Worm (Caenorhabditis elegans): ENCODE measurements around the gene gplb-1.

gplb-1 gene

DNA sequence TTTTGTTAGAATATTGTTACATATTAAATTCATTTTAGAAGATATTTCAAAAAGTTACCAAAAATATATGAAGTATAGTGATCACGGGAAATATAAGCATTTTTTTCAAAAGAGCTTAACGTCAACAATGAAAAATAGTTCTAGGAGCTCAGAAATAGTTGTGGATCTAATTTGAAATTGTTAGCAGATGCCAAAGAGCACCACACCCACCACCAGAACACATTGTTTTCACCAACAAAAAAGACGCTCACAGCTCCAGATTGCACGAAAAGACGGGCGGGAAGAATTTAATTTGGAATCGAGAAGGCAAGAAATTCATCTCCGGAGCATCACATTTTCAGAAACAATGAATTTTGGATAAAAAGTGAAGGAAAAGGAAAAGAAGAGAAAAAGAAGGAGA, at the start of gene gplb-1:
TSS of gene gplb-1 (minus strand) at position 337 of the 400 bp plus-strand sequence.
- TF ChIP-seq mdl-1 (tag; optimal IDR thresholded peaks at IDR 0.05) (no peak), aha-1 (tag) (peak; percentile 89)

DNA sequence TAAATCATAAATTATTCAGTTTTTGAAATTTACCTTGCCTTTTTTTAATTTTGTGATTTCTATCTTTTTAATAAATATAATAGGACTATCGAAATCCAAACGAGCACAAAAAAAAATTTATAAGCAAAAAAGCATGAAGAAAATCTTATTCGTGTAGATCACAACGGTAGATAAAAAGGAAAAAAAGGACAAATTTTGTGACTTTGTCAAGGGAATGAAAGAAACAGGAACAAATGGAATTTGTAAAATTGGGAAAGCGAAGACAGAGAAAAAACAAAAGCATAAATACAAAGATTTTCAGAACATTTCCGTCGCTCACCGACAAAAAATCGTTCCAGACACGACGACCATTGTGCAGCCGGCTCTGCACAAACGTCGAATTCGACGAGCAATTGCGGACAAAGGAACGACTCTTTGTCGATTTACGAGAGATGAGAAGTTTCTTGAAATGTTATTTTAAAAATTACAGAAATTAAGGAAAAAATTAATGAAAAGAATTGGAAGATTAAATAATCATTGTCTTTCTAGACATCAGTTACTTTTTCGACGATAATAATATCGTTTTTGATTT, 47.9 kb upstream of the gplb-1 start, which contains the start of gene F45F2.10:
TSS of gene F45F2.10 (minus strand) at position 51 of the 571 bp plus-strand sequence.
- TF ChIP-seq zag-1 (tag; optimal IDR thresholded peaks at IDR 0.05) (no peak), dpl-1 (GFP tag; optimal IDR thresholded peaks at IDR 0.05) (peak; percentile 26), mes-2 (tag; optimal IDR thresholded peaks at IDR 0.05; ENCODE audit: poor library complexity, severe bottlenecking) (peak; percentile 45), R02D3.7 (tag; optimal IDR thresholded peaks at IDR 0.05) (peak; percentile 41)

DNA sequence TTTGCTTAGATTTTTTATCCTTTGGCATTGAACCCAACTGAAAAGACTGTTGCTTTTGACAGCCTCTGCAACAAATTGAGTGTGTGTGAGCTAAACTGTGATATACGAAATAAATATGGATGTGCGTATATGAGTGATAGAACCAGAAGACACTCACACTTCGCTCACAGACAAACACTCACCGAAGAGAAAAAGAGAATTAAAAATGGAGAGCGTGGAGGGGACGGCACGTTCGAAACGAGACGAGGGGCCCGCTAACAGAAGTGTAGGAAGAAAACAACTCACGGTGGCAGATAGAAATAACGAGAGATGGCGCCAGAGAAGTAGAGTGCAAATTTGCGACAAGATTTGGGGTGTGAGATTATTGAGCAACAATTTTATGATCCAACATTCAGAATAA, 47.2 kb upstream of the gplb-1 start:
- peak; percentile 44 for TF ChIP-seq nhr-11 (tag; optimal IDR thresholded peaks at IDR 0.05)
- TF ChIP-seq dmd-8 (GFP tag; IDR thresholded peaks at IDR 0.05): no peak
- TF ChIP-seq mes-2 (tag; optimal IDR thresholded peaks at IDR 0.05; ENCODE audit: poor library complexity, severe bottlenecking): peak; percentile 39
- peak; percentile 49; the same call in 1 of the 2 replicates for TF ChIP-seq hmg-1.1 (GFP tag; IDR thresholded peaks at IDR 0.05)
- TF ChIP-seq sdz-12 (GFP tag; optimal IDR thresholded peaks at IDR 0.05): no peak
- TF ChIP-seq unc-62 (GFP tag; optimal IDR thresholded peaks at IDR 0.05 in 1 of 2): peak in 1 of 2 experiments; percentile 97
- TF ChIP-seq unc-62 (tag; optimal IDR thresholded peaks at IDR 0.05): no peak
- peak; percentile 59 for TF ChIP-seq rbr-2 (tag; optimal IDR thresholded peaks at IDR 0.05)
- peak in 1 of 2 experiments; percentile 53 for TF ChIP-seq mdl-1 (tag; optimal IDR thresholded peaks at IDR 0.05)
- TF ChIP-seq dmd-6 (GFP tag; IDR thresholded peaks at IDR 0.05): 0 out of 2 replicates have a peak, but pooled peaks have one; percentile 14
- TF ChIP-seq zag-1 (tag; optimal IDR thresholded peaks at IDR 0.05): no peak
- peak; percentile 11 for TF ChIP-seq nhr-28 (tag; optimal IDR thresholded peaks at IDR 0.05)
- peak; percentile 93 for TF ChIP-seq aha-1 (tag)
- TF ChIP-seq dpl-1 (GFP tag; optimal IDR thresholded peaks at IDR 0.05): peak; percentile 18

DNA sequence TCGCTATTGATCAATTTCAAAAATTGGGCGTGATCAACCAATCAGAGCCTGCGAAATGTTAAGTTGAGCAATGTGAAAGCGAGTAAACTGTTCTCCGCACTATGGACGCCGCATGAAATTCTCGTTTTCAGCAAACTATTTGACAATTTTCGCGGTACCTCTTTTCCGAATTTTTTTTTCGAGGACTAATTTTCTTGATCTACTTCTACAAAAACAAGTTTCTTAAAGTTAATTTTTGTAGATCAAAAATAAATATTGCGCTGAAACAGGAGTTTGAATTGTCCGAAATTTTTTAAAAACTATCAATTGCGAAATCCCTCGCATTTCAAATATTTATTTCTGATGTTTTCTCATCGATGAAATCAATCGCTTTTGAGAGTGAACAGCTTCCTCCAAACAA, 46.7 kb upstream of the gplb-1 start:
- TF ChIP-seq fos-1 (tag; optimal IDR thresholded peaks at IDR 0.05): no peak
- peak in 1 of 2 experiments; percentile 82 for TF ChIP-seq unc-62 (GFP tag; optimal IDR thresholded peaks at IDR 0.05 in 1 of 2)
- TF ChIP-seq unc-62 (tag; optimal IDR thresholded peaks at IDR 0.05): no peak

DNA sequence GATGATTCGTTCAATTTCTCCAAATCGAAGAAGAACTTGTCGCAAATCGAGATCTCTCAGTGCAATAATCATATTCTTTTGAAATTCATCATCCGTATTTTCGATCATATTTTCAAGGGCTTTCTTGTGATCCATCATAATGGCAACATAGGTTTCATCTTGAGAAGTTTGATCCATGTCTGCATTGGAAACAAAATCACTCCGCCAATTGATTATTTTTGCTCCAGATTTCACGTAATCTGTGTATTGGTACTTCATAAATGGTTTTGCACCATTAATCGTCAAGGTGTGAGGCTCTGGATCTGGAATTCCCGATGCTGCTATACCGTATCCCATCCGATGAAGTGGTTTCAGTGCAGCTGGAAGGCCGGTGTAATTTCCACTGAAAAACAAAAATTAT, 45.4 kb upstream of the gplb-1 start:
- TF ChIP-seq fkh-10 (GFP tag; optimal IDR thresholded peaks at IDR 0.05) (no peak), aha-1 (tag) (peak; percentile 96)

DNA sequence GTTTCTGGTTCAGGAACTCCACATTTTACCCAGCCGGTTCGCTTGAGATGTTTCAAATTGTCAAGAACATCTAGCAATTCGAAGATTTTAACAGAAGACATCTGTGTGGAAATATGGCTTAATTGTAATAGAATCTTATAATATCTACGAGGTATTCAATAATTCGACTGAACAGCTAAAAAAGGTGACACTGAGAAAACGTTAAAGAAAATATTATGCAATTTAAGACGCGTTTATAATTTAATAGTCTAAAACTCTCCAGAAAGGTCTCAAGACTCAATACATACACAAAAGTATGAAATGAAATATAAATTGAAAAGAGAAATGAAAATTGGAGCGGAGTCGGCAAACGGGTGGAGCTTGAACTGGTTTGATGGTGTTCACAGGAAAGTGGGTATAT, 42.3 kb upstream of the gplb-1 start, which contains the start of gene F45F2.9:
TSS of gene F45F2.9 (minus strand) at position 101 of the 400 bp plus-strand sequence.
- TF ChIP-seq daf-19 (GFP tag; conservative IDR thresholded peaks at IDR 0.05) (no peak), Y5F2A.4 (GFP tag; optimal IDR thresholded peaks at IDR 0.05) (no peak), vab-7 (GFP tag; IDR thresholded peaks at IDR 0.05) (no peak), skn-1 (tag; optimal IDR thresholded peaks at IDR 0.05) (no peak), Y75B8A.6 (GFP tag; IDR thresholded peaks at IDR 0.05) (no peak), fkh-10 (GFP tag; optimal IDR thresholded peaks at IDR 0.05) (no peak), fos-1 (tag; optimal IDR thresholded peaks at IDR 0.05) (no peak), ceh-20 (GFP tag; IDR thresholded peaks at IDR 0.05) (no peak), tra-1 (GFP tag; IDR thresholded peaks at IDR 0.05) (no peak), egl-43 (GFP tag; IDR thresholded peaks at IDR 0.05) (no peak), ceh-62 (tag; optimal IDR thresholded peaks at IDR 0.05) (no peak), Y105C5A.15 (GFP tag; IDR thresholded peaks at IDR 0.05) (no peak), zag-1 (tag; optimal IDR thresholded peaks at IDR 0.05) (no peak), daf-16 (GFP tag; optimal IDR thresholded peaks at IDR 0.05) (no peak), daf-16 (tag; optimal IDR thresholded peaks at IDR 0.05) (no peak)

DNA sequence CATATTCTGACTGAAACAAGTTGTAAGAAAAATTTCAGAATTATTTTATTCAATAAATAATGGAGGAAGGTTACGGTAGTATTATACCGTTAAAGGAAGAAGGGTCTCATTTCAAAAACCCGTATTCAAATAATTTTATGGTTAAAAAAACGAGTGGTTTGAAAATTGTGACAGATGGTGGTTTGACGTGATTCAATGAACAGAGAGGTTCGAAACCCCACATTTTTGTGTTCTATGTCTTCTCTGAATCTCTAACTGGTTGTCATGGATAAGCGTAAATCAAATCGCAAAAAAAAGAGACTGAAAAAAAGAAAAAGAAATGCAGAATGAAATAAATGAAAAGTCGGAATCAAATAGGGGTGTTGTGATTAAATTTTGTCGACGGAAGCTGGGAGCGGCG, 36.3 kb upstream of the gplb-1 start, which contains the start of gene ZK994.6:
TSS of gene ZK994.6 (minus strand) at position 101 of the 400 bp plus-strand sequence.
- TF ChIP-seq sdz-12 (GFP tag; optimal IDR thresholded peaks at IDR 0.05): no peak
- TF ChIP-seq set-16 (GFP tag; IDR thresholded peaks at IDR 0.05): no peak
- no peak for TF ChIP-seq unc-62 (GFP tag; optimal IDR thresholded peaks at IDR 0.05 in 1 of 2)
- no peak for TF ChIP-seq unc-62 (tag; optimal IDR thresholded peaks at IDR 0.05)
- no peak for TF ChIP-seq nhr-48 (tag; optimal IDR thresholded peaks at IDR 0.05)
- no peak for TF ChIP-seq fos-1 (tag; optimal IDR thresholded peaks at IDR 0.05)
- TF ChIP-seq mdt-29 (GFP tag; IDR thresholded peaks at IDR 0.05): no peak
- TF ChIP-seq gei-8 (GFP tag; optimal IDR thresholded peaks at IDR 0.05): no peak
- TF ChIP-seq dve-1 (tag; optimal IDR thresholded peaks at IDR 0.05; ENCODE audit: insufficient read depth): no peak
- no peak for TF ChIP-seq T20F7.1 (GFP tag; optimal IDR thresholded peaks at IDR 0.05)
- no peak for TF ChIP-seq nhr-28 (tag; optimal IDR thresholded peaks at IDR 0.05)
- no peak for TF ChIP-seq jun-1 (tag; optimal IDR thresholded peaks at IDR 0.05)

Measured in whole organism, L4 larva.